Fruit fly (Drosophila melanogaster): ENCODE data around the gene CG42831.

Gene CG42831

DNA sequence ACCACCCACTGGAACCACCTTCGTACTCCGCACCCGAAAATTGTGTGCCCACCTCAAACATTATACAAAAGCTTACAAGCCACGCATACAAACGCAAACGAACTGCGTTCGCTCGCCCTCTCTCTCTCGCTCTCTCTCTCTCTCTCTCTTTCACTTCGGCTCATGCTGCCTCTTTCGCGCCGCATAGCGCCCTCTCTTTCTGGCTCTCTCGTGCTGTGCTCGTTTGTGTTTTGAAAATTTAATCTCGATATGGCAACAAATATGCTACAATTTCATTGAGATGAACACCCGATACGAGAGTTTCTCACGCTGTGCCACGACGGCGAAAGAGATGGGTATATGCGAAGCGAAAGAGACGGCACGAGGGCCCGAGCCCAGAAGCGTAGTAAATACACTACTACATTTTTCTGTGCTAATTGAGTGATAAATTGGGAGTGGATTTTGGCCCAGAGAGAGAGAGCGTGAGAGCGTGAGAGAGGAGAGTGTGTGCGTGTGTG is 42.0 kb downstream of the CG42831 start:
- TF ChIP-seq Vsx2 (GFP tag; optimal IDR thresholded peaks at IDR 0.05; ENCODE audit: partially characterized antibody), result peak; percentile 86
- TF ChIP-seq jim (GFP tag; optimal IDR thresholded peaks at IDR 0.05), result no peak
- no peak for TF ChIP-seq sage (GFP tag; optimal IDR thresholded peaks at IDR 0.05)
- no peak for TF ChIP-seq CG9705 (GFP tag; optimal IDR thresholded peaks at IDR 0.05)
- TF ChIP-seq dl (GFP tag; optimal IDR thresholded peaks at IDR 0.05; ENCODE audit: insufficient read depth in 1 of 2, partially characterized antibody in 2 of 2), result peak; percentile 49 to 65
- TF ChIP-seq usp (GFP tag; optimal IDR thresholded peaks at IDR 0.05), result no peak
- TF ChIP-seq Abd-B (GFP tag; optimal IDR thresholded peaks at IDR 0.05), result no peak
- TF ChIP-seq foxo (GFP tag; optimal IDR thresholded peaks at IDR 0.05), result no peak
- no peak for TF ChIP-seq Rel (GFP tag; optimal IDR thresholded peaks at IDR 0.05)
- TF ChIP-seq Rel (tag; optimal IDR thresholded peaks at IDR 0.05), result peak; percentile 63
- TF ChIP-seq tai (GFP tag; optimal IDR thresholded peaks at IDR 0.05), result no peak
- no peak for TF ChIP-seq Hr78 (GFP tag; optimal IDR thresholded peaks at IDR 0.05)
- no peak for TF ChIP-seq pan (optimal IDR thresholded peaks at IDR 0.05)
- no peak for TF ChIP-seq lola (GFP tag; optimal IDR thresholded peaks at IDR 0.05)
- peak; percentile 21 for TF ChIP-seq woc (GFP tag; optimal IDR thresholded peaks at IDR 0.05)
- peak; percentile 33 for TF ChIP-seq Hnf4 (GFP tag; optimal IDR thresholded peaks at IDR 0.05)
- no peak for TF ChIP-seq N (GFP tag; optimal IDR thresholded peaks at IDR 0.05)
- no peak for TF ChIP-seq dsf (GFP tag; optimal IDR thresholded peaks at IDR 0.05; ENCODE audit: borderline replicate concordance)
- no peak for TF ChIP-seq Hr83 (GFP tag; optimal IDR thresholded peaks at IDR 0.05; ENCODE audit: poor library complexity, severe bottlenecking)
- TF ChIP-seq h (GFP tag; optimal IDR thresholded peaks at IDR 0.05), result peak; percentile 68
- peak; percentile 60 for TF ChIP-seq brk (GFP tag; optimal IDR thresholded peaks at IDR 0.05)
- no peak for TF ChIP-seq Dfd (GFP tag; optimal IDR thresholded peaks at IDR 0.05)
- TF ChIP-seq Dif (GFP tag; optimal IDR thresholded peaks at IDR 0.05; ENCODE audit: partially characterized antibody), result peak; percentile 65
- no peak for TF ChIP-seq CG32264 (GFP tag; optimal IDR thresholded peaks at IDR 0.05)
- peak; percentile 3 for TF ChIP-seq rgr (GFP tag; optimal IDR thresholded peaks at IDR 0.05)
- TF ChIP-seq HLH106 (tag; optimal IDR thresholded peaks at IDR 0.05), result no peak
- TF ChIP-seq sv (GFP tag; optimal IDR thresholded peaks at IDR 0.05), result no peak
- TF ChIP-seq OdsH (GFP tag; optimal IDR thresholded peaks at IDR 0.05), result peak; percentile 13
- no peak for TF ChIP-seq GATAd (GFP tag; optimal IDR thresholded peaks at IDR 0.05)
- TF ChIP-seq CrebA (GFP tag; optimal IDR thresholded peaks at IDR 0.05; ENCODE audit: borderline replicate concordance), result peak; percentile 87
- TF ChIP-seq fru (GFP tag; optimal IDR thresholded peaks at IDR 0.05), result peak; percentile 76
- TF ChIP-seq Sp1 (GFP tag; optimal IDR thresholded peaks at IDR 0.05), result peak; percentile 41
- no peak for TF ChIP-seq Myc (optimal IDR thresholded peaks at IDR 0.05)
- peak; percentile 46 for TF ChIP-seq br (GFP tag; optimal IDR thresholded peaks at IDR 0.05)
- no peak for TF ChIP-seq dmrt93B (GFP tag; optimal IDR thresholded peaks at IDR 0.05)
- no peak for TF ChIP-seq Jra (GFP tag; optimal IDR thresholded peaks at IDR 0.05)
- no peak for TF ChIP-seq ey (GFP tag; optimal IDR thresholded peaks at IDR 0.05)
- TF ChIP-seq psq (GFP tag; optimal IDR thresholded peaks at IDR 0.05), result peak; percentile 65
- TF ChIP-seq Mio (GFP tag; optimal IDR thresholded peaks at IDR 0.05), result no peak

DNA sequence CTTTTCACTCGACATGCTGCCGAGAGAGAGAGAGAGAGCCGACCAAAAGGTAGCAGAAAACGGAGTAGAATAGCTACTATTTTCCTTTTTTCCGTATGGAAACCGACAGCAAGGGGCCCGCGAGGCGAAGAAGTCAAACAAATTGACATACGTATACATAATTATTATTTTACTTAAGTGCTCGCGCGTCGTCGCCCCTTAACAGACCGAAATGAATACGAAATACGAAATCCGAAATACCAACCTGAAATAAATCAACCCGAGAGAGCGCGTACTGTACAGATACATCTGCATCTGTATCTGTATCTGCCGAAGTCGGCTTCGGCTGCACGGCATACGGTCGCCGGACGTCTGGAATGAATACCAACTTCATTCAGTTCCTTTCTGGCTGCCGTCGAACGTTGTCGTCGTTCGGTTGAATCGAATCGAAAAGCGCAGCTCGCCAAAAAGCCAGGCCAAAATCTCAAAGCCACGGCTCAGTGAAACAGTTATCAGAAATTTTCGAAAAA is 43.0 kb downstream of the CG42831 start:
- no peak for TF ChIP-seq Rel (GFP tag; optimal IDR thresholded peaks at IDR 0.05)
- TF ChIP-seq Rel (tag; optimal IDR thresholded peaks at IDR 0.05), result peak; percentile 66
- TF ChIP-seq Hr78 (GFP tag; optimal IDR thresholded peaks at IDR 0.05), result no peak
- TF ChIP-seq br (GFP tag; optimal IDR thresholded peaks at IDR 0.05), result peak; percentile 50
- peak; percentile 64 for TF ChIP-seq tai (GFP tag; optimal IDR thresholded peaks at IDR 0.05)
- TF ChIP-seq foxo (GFP tag; optimal IDR thresholded peaks at IDR 0.05), result peak in 1 of 2 experiments; percentile 72
- peak; percentile 48 for TF ChIP-seq Vsx2 (GFP tag; optimal IDR thresholded peaks at IDR 0.05; ENCODE audit: partially characterized antibody)
- TF ChIP-seq CG9705 (GFP tag; optimal IDR thresholded peaks at IDR 0.05), result no peak
- peak; percentile 68 for TF ChIP-seq sage (GFP tag; optimal IDR thresholded peaks at IDR 0.05)
- peak; percentile 10 for TF ChIP-seq HLH106 (tag; optimal IDR thresholded peaks at IDR 0.05)
- TF ChIP-seq N (GFP tag; optimal IDR thresholded peaks at IDR 0.05), result no peak
- peak; percentile 62 for TF ChIP-seq CrebA (GFP tag; optimal IDR thresholded peaks at IDR 0.05; ENCODE audit: borderline replicate concordance)
- TF ChIP-seq jim (GFP tag; optimal IDR thresholded peaks at IDR 0.05), result peak; percentile 75
- peak; percentile 68 for TF ChIP-seq Hnf4 (GFP tag; optimal IDR thresholded peaks at IDR 0.05)
- peak; percentile 38 for TF ChIP-seq rgr (GFP tag; optimal IDR thresholded peaks at IDR 0.05)
- no peak for TF ChIP-seq ey (GFP tag; optimal IDR thresholded peaks at IDR 0.05)
- peak; percentile 89 for TF ChIP-seq Hr83 (GFP tag; optimal IDR thresholded peaks at IDR 0.05; ENCODE audit: poor library complexity, severe bottlenecking)
- TF ChIP-seq Sp1 (GFP tag; optimal IDR thresholded peaks at IDR 0.05), result peak; percentile 32
- TF ChIP-seq psq (GFP tag; optimal IDR thresholded peaks at IDR 0.05), result peak; percentile 37
- no peak for TF ChIP-seq GATAd (GFP tag; optimal IDR thresholded peaks at IDR 0.05)
- TF ChIP-seq CG32264 (GFP tag; optimal IDR thresholded peaks at IDR 0.05), result peak; percentile 39
- peak; percentile 17 to 36 for TF ChIP-seq dl (GFP tag; optimal IDR thresholded peaks at IDR 0.05; ENCODE audit: insufficient read depth in 1 of 2, partially characterized antibody in 2 of 2)
- peak; percentile 49 for TF ChIP-seq Jra (GFP tag; optimal IDR thresholded peaks at IDR 0.05)
- TF ChIP-seq h (GFP tag; optimal IDR thresholded peaks at IDR 0.05), result peak; percentile 83
- TF ChIP-seq brk (GFP tag; optimal IDR thresholded peaks at IDR 0.05), result peak; percentile 75
- peak; percentile 79 for TF ChIP-seq fru (GFP tag; optimal IDR thresholded peaks at IDR 0.05)
- TF ChIP-seq Dif (GFP tag; optimal IDR thresholded peaks at IDR 0.05; ENCODE audit: partially characterized antibody), result peak; percentile 69
